Fruit fly (Drosophila melanogaster) whole organism, embryonic: ENCODE results near the gene M6.

Experiments
- CG10209 ChIP-seq: fragments of 200-800 bp; sonication (Bioruptor generic); optimal IDR thresholded peaks from 3 replicates; lab custom pipeline; 2017; ENCODE audit warnings: missing biosample characterization, mild to moderate bottlenecking, missing genetic modification characterization, missing genetic modification reagents
- CG10274 ChIP-seq: fragments of 200-800 bp; sonication (Bioruptor generic); optimal IDR thresholded peaks from 3 replicates; lab custom pipeline; 2017; ENCODE audit warnings: missing biosample characterization, mild to moderate bottlenecking, missing genetic modification characterization
- CG10366 ChIP-seq: fragments of 200-800 bp; sonication (Bioruptor generic); IDR thresholded peaks from 2 replicates; pipeline ENCODE4 v1.3.6; 2022; ENCODE audit warnings: missing biosample characterization, missing genetic modification characterization
- CG12299 ChIP-seq: fragments of 200-800 bp; sonication (Bioruptor generic); optimal IDR thresholded peaks from 2 replicates; lab custom pipeline; 2018; ENCODE audit warnings: missing biosample characterization, mild to moderate bottlenecking, missing genetic modification characterization
- CG14667 ChIP-seq: fragments of 200-800 bp; sonication (Bioruptor generic); IDR thresholded peaks from 2 replicates; pipeline ENCODE4 v1.3.6; 2022; ENCODE audit warnings: missing biosample characterization, missing genetic modification characterization
- CG15479 ChIP-seq: fragments of 200-800 bp; sonication (Bioruptor generic); optimal IDR thresholded peaks from 3 replicates; lab custom pipeline; 2019; ENCODE audit warnings: missing biosample characterization, mild to moderate bottlenecking, missing genetic modification characterization, moderate library complexity
- CG16815 ChIP-seq: fragments of 200-800 bp; sonication (Bioruptor generic); optimal IDR thresholded peaks from 3 replicates; lab custom pipeline; 2017; ENCODE audit warnings: missing biosample characterization, mild to moderate bottlenecking, missing genetic modification characterization
- CG17385 ChIP-seq: fragments of 200-800 bp; sonication (Bioruptor generic); optimal IDR thresholded peaks from 3 replicates; lab custom pipeline; 2018; ENCODE audit warnings: missing biosample characterization, mild to moderate bottlenecking, missing genetic modification characterization
- CG17912 ChIP-seq: fragments of 200-800 bp; sonication (Bioruptor generic); optimal IDR thresholded peaks from 2 replicates; lab custom pipeline; 2018; ENCODE audit warnings: missing biosample characterization, mild to moderate bottlenecking, missing genetic modification characterization
- CG18476 ChIP-seq: fragments of 200-800 bp; sonication (Bioruptor generic); optimal IDR thresholded peaks from 2 replicates; lab custom pipeline; 2016; ENCODE audit warnings: missing biosample characterization, mild to moderate bottlenecking, missing genetic modification characterization
- CG18619 ChIP-seq: fragments of 200-800 bp; sonication (Bioruptor generic); optimal IDR thresholded peaks from 3 replicates; lab custom pipeline; 2017; ENCODE audit warnings: missing biosample characterization, mild to moderate bottlenecking, missing genetic modification characterization
- CG31441 ChIP-seq: fragments of 200-800 bp; sonication (Bioruptor generic); IDR thresholded peaks from 2 replicates; pipeline ENCODE4 v1.3.6; 2022; ENCODE audit warnings: missing biosample characterization, missing genetic modification characterization
- CG3163 ChIP-seq: fragments of 200-800 bp; sonication (Bioruptor generic); optimal IDR thresholded peaks from 3 replicates; lab custom pipeline; 2016; ENCODE audit warnings: missing biosample characterization, missing genetic modification characterization
- CG32532 ChIP-seq: fragments of 200-800 bp; sonication (Bioruptor generic); IDR thresholded peaks from 2 replicates; pipeline ENCODE4 v1.3.6; 2022; ENCODE audit warnings: missing biosample characterization, missing genetic modification characterization
- CG3726 ChIP-seq: fragments of 200-800 bp; sonication (Bioruptor generic); IDR thresholded peaks from 3 replicates; pipeline ENCODE4, ENCODE4 v1.3.6; 2022; ENCODE audit warnings: missing biosample characterization, missing genetic modification characterization
- CG3838 ChIP-seq: fragments of 200-800 bp; sonication (Bioruptor generic); optimal IDR thresholded peaks from 3 replicates; lab custom pipeline; 2016; ENCODE audit warnings: missing biosample characterization, missing genetic modification characterization
- CG4820 ChIP-seq: fragments of 200-800 bp; sonication (Bioruptor generic); optimal IDR thresholded peaks from 3 replicates; lab custom pipeline; 2016; ENCODE audit warnings: missing biosample characterization, missing genetic modification characterization
- CG6791 ChIP-seq: fragments of 200-800 bp; sonication (Bioruptor generic); IDR thresholded peaks from 3 replicates; pipeline ENCODE4 v1.3.6; 2022; ENCODE audit warnings: missing biosample characterization, missing genetic modification characterization; ENCODE audit not compliant: partially characterized antibody
- CG7357 ChIP-seq: fragments of 200-800 bp; sonication (Bioruptor generic); IDR thresholded peaks from 3 replicates; pipeline ENCODE4 v1.3.6; 2022; ENCODE audit warnings: missing biosample characterization, missing genetic modification characterization
- CG7372 ChIP-seq: fragments of 200-800 bp; sonication (Bioruptor generic); IDR thresholded peaks from 2 replicates; pipeline ENCODE4 v1.3.6; 2022; ENCODE audit warnings: missing biosample characterization, missing genetic modification characterization
- CG8359 ChIP-seq: fragments of 200-800 bp; sonication (Bioruptor generic); optimal IDR thresholded peaks from 2 replicates; lab custom pipeline; 2017; ENCODE audit warnings: missing biosample characterization, mild to moderate bottlenecking, missing genetic modification characterization, borderline replicate concordance
- D ChIP-seq, 2 experiments: fragments of 200-800 bp in 1 of 2; fragments of >200 bp in 1 of 2; sonication (Bioruptor generic) in 1 of 2; optimal IDR thresholded peaks; 2 replicates in 1 of 2; 3 replicates in 1 of 2; lab custom pipeline; 2017; ENCODE audit warnings: mild to moderate bottlenecking in 1 of 2, missing biosample characterization in 1 of 2, missing genetic modification characterization in 1 of 2, missing genetic modification reagents in 1 of 2
- Deaf1 ChIP-seq: fragments of 200-800 bp; optimal IDR thresholded peaks from 3 replicates; lab custom pipeline; 2019; ENCODE audit warnings: missing biosample characterization, mild to moderate bottlenecking, missing genetic modification characterization, moderate library complexity
- Dip3 ChIP-seq: fragments of 200-800 bp; sonication (Bioruptor generic); optimal IDR thresholded peaks from 3 replicates; lab custom pipeline; 2016; ENCODE audit warnings: missing biosample characterization, missing genetic modification characterization
- H15 ChIP-seq: fragments of 200-800 bp; sonication (Bioruptor generic); IDR thresholded peaks from 3 replicates; pipeline ENCODE4 v1.3.6; 2022; ENCODE audit warnings: missing biosample characterization, missing genetic modification characterization
- Mes4 ChIP-seq: fragments of 200-800 bp; sonication (Bioruptor generic); optimal IDR thresholded peaks from 2 replicates; lab custom pipeline; 2016; ENCODE audit warnings: missing biosample characterization, missing genetic modification characterization
- NFAT ChIP-seq: fragments of 200-800 bp; sonication (Bioruptor generic); IDR thresholded peaks from 2 replicates; pipeline ENCODE4 v1.3.6; 2022; ENCODE audit warnings: missing biosample characterization, missing genetic modification characterization
- NK7.1 ChIP-seq: fragments of 200-800 bp; sonication (Bioruptor generic); optimal IDR thresholded peaks from 3 replicates; lab custom pipeline; 2016; ENCODE audit warnings: missing biosample characterization, missing genetic modification characterization
- Poxn ChIP-seq: fragments of 200-800 bp; sonication (Bioruptor generic); IDR thresholded peaks from 2 replicates; pipeline ENCODE4 v1.3.6; 2022; ENCODE audit warnings: missing biosample characterization, missing genetic modification characterization
- Ptx1 ChIP-seq: fragments of 200-800 bp; sonication (Bioruptor generic); IDR thresholded peaks from 2 replicates; pipeline ENCODE4 v1.3.6; 2022; ENCODE audit warnings: missing biosample characterization, missing genetic modification characterization
- Rfx ChIP-seq: fragments of 200-800 bp; sonication (Bioruptor generic); IDR thresholded peaks from 2 replicates; pipeline ENCODE4 v1.3.6; 2022; ENCODE audit warnings: missing biosample characterization, missing genetic modification characterization
- Usf ChIP-seq: fragments of 200-800 bp; sonication (Bioruptor generic); optimal IDR thresholded peaks from 2 replicates; lab custom pipeline; 2017; ENCODE audit warnings: missing genotype, missing biosample characterization, missing genetic modification characterization
- al ChIP-seq: fragments of 200-800 bp; sonication (Bioruptor generic); IDR thresholded peaks from 2 replicates; pipeline ENCODE4 v1.3.6; 2022; ENCODE audit warnings: missing biosample characterization, missing genetic modification characterization
- crol ChIP-seq: fragments of 200-800 bp; sonication (Bioruptor generic); IDR thresholded peaks from 2 replicates; pipeline ENCODE4 v1.3.6; 2022; ENCODE audit warnings: missing biosample characterization, missing genetic modification characterization
- ems ChIP-seq: fragments of 200-800 bp; sonication (Bioruptor generic); optimal IDR thresholded peaks from 3 replicates; lab custom pipeline; 2016; ENCODE audit warnings: missing biosample characterization, missing genetic modification characterization
- ewg ChIP-seq: fragments of 200-800 bp; sonication (Bioruptor generic); optimal IDR thresholded peaks from 3 replicates; lab custom pipeline; 2017; ENCODE audit warnings: mild to moderate bottlenecking, missing biosample characterization, missing genetic modification reagents, missing genetic modification characterization
- eyg ChIP-seq: fragments of 200-800 bp; sonication (Bioruptor generic); optimal IDR thresholded peaks from 3 replicates; lab custom pipeline; 2016; ENCODE audit warnings: missing biosample characterization, missing genetic modification characterization
- gem ChIP-seq: fragments of 200-800 bp; sonication (Bioruptor generic); optimal IDR thresholded peaks from 2 replicates; lab custom pipeline; 2019; ENCODE audit warnings: missing biosample characterization, mild to moderate bottlenecking, missing genetic modification characterization, moderate library complexity
- inv ChIP-seq: fragments of 200-800 bp; sonication (Bioruptor generic); IDR thresholded peaks from 2 replicates; pipeline ENCODE4 v1.3.6; 2022; ENCODE audit warnings: missing biosample characterization, missing genetic modification characterization; ENCODE audit not compliant: partially characterized antibody
- mirr ChIP-seq: fragments of 200-800 bp; sonication (Bioruptor generic); optimal IDR thresholded peaks from 3 replicates; lab custom pipeline; 2018; ENCODE audit warnings: missing biosample characterization, mild to moderate bottlenecking, missing genetic modification characterization
- odd ChIP-seq: fragments of 200-800 bp; sonication (Bioruptor generic); optimal IDR thresholded peaks from 2 replicates; lab custom pipeline; 2017; ENCODE audit warnings: missing biosample characterization, mild to moderate bottlenecking, missing genetic modification characterization
- pros ChIP-seq: fragments of 200-800 bp; sonication (Bioruptor generic); optimal IDR thresholded peaks from 3 replicates; lab custom pipeline; 2019; ENCODE audit warnings: missing biosample characterization, mild to moderate bottlenecking, missing genetic modification characterization, moderate library complexity
- ranshi ChIP-seq: fragments of 200-800 bp; sonication (Bioruptor generic); IDR thresholded peaks from 2 replicates; pipeline ENCODE4 v1.3.6; 2022; ENCODE audit warnings: missing biosample characterization, missing genetic modification characterization
- sens-2 ChIP-seq: fragments of 200-800 bp; sonication (Bioruptor generic); IDR thresholded peaks from 2 replicates; pipeline ENCODE4 v1.3.6; 2022; ENCODE audit warnings: missing biosample characterization, missing genetic modification characterization
- sim ChIP-seq: fragments of 200-800 bp; sonication (Bioruptor generic); IDR thresholded peaks from 2 replicates; pipeline ENCODE4 v1.3.6; 2022; ENCODE audit warnings: missing biosample characterization, missing genetic modification characterization
- so ChIP-seq: fragments of 200-800 bp; sonication (Bioruptor generic); IDR thresholded peaks from 3 replicates; pipeline ENCODE4 v1.3.6; 2022; ENCODE audit warnings: missing biosample characterization, missing genetic modification characterization
- sr ChIP-seq: fragments of 200-800 bp; sonication (Bioruptor generic); IDR thresholded peaks from 3 replicates; pipeline ENCODE4 v1.3.6; 2022; ENCODE audit warnings: missing biosample characterization, missing genetic modification characterization
- stc ChIP-seq: fragments of 200-800 bp; sonication (Bioruptor generic); IDR thresholded peaks from 2 replicates; pipeline ENCODE4 v1.3.6; 2022; ENCODE audit warnings: missing biosample characterization, missing genetic modification characterization
- tgo ChIP-seq: fragments of 200-800 bp; sonication (Bioruptor generic); IDR thresholded peaks from 3 replicates; pipeline ENCODE4 v1.3.6; 2022; ENCODE audit warnings: missing biosample characterization, missing genetic modification characterization
- trh ChIP-seq: fragments of 200-800 bp; sonication (Bioruptor generic); optimal IDR thresholded peaks from 2 replicates; lab custom pipeline; 2016; ENCODE audit warnings: missing biosample characterization, missing genetic modification characterization
- twi ChIP-seq: fragments of 200-800 bp; optimal IDR thresholded peaks from 2 replicates; lab custom pipeline; 2019; ENCODE audit warnings: missing biosample characterization, mild to moderate bottlenecking, missing genetic modification characterization, moderate library complexity
- zen ChIP-seq: fragments of 200-800 bp; sonication (Bioruptor generic); optimal IDR thresholded peaks from 3 replicates; lab custom pipeline; 2018; ENCODE audit warnings: missing biosample characterization, mild to moderate bottlenecking, missing genetic modification characterization, moderate library complexity

Gene M6

dm6 chr3L:21483837-21484236 lies 23.8 kb upstream of the M6 start (continued):
- TF ChIP-seq odd = no peak
- TF ChIP-seq CG15479 (GFP tag; lab: Kevin White, UChicago) = no peak
- peak; percentile 87 for TF ChIP-seq CG3163 (GFP tag; lab: Kevin White, UChicago)
- no peak for TF ChIP-seq CG14667 (GFP tag; lab: Robert Waterston, UW)
- TF ChIP-seq so (GFP tag; lab: Robert Waterston, UW) = no peak
- no peak for TF ChIP-seq CG16815 (GFP tag; lab: Kevin White, UChicago)
- peak; percentile 19 for TF ChIP-seq CG4820
- no peak for TF ChIP-seq Mes4 (GFP tag; lab: Kevin White, UChicago)
- TF ChIP-seq sim (GFP tag; lab: Robert Waterston, UW) = no peak
- no peak for TF ChIP-seq al
- no peak for TF ChIP-seq CG3726 (GFP tag; lab: Robert Waterston, UW)
- TF ChIP-seq sr (GFP tag; lab: Robert Waterston, UW) = no peak
- TF ChIP-seq mirr = no peak
- TF ChIP-seq CG6791 (GFP tag; lab: Robert Waterston, UW) = no peak
- TF ChIP-seq crol (GFP tag; lab: Robert Waterston, UW) = no peak
- no peak for TF ChIP-seq ranshi (GFP tag; lab: Robert Waterston, UW)
- TF ChIP-seq CG32532 = peak; percentile 56; the same call in 1 of the 2 replicates
- TF ChIP-seq H15 (GFP tag; lab: Robert Waterston, UW) = no peak
- TF ChIP-seq trh (GFP tag; lab: Kevin White, UChicago) = no peak
- no peak for TF ChIP-seq NK7.1 (GFP tag; lab: Kevin White, UChicago)
- no peak for TF ChIP-seq CG18476 (GFP tag; lab: Kevin White, UChicago)
- TF ChIP-seq twi (tag; lab: Kevin White, UChicago) = no peak
- TF ChIP-seq NFAT (GFP tag; lab: Robert Waterston, UW) = no peak
- TF ChIP-seq CG31441 (GFP tag; lab: Robert Waterston, UW) = no peak
- no peak for TF ChIP-seq inv (GFP tag; lab: Robert Waterston, UW)
- no peak for TF ChIP-seq CG17385 (GFP tag; lab: Kevin White, UChicago)
- TF ChIP-seq zen (tag; lab: Kevin White, UChicago) = peak; percentile 61
- no peak for TF ChIP-seq CG7372 (GFP tag; lab: Robert Waterston, UW)
- TF ChIP-seq D (optimal IDR thresholded peaks at IDR 0.05; lab: Kevin White, UChicago) = no peak
- TF ChIP-seq D (GFP tag; optimal IDR thresholded peaks at IDR 0.05; lab: Kevin White, UChicago) = no peak
- no peak for TF ChIP-seq stc (GFP tag; lab: Robert Waterston, UW)
- TF ChIP-seq CG17912 = peak; percentile 54
- TF ChIP-seq Ptx1 = no peak
- no peak for TF ChIP-seq CG7357 (GFP tag; lab: Robert Waterston, UW)
- no peak for TF ChIP-seq pros
- no peak for TF ChIP-seq Usf (GFP tag; lab: Kevin White, UChicago)
- TF ChIP-seq CG3838 (GFP tag; lab: Kevin White, UChicago) = no peak
- no peak for TF ChIP-seq eyg (GFP tag; lab: Kevin White, UChicago)
- TF ChIP-seq ewg (GFP tag; lab: Kevin White, UChicago) = no peak
- no peak for TF ChIP-seq CG10366
- no peak for TF ChIP-seq sens-2
- TF ChIP-seq CG10274 (GFP tag; lab: Kevin White, UChicago) = no peak
- no peak for TF ChIP-seq CG8359 (GFP tag; lab: Kevin White, UChicago)
- no peak for TF ChIP-seq CG18619 (GFP tag; lab: Kevin White, UChicago)
- no peak for TF ChIP-seq tgo
- no peak for TF ChIP-seq ems (GFP tag; lab: Kevin White, UChicago)
- TF ChIP-seq Dip3 (GFP tag; lab: Kevin White, UChicago) = no peak
- TF ChIP-seq Rfx = no peak; the same call in 1 of the 2 replicates
- no peak for TF ChIP-seq Deaf1 (tag; lab: Kevin White, UChicago)
- no peak for TF ChIP-seq Poxn (GFP tag; lab: Robert Waterston, UW)
- TF ChIP-seq CG12299 = no peak
- TF ChIP-seq gem (tag; lab: Kevin White, UChicago) = peak; percentile 36
- TF ChIP-seq CG10209 = no peak
